Fruit fly (Drosophila melanogaster) whole organism, embryonic: ENCODE results near the gene pod1.
A peak's percentile ranks its signal among the peaks of the same experiment; 100 is the strongest.

Source experiments
- Asciz ChIP-seq: fragments of 200-800 bp; sonication (Bioruptor generic); optimal IDR thresholded peaks from 2 replicates; lab custom pipeline; 2017; ENCODE audit warnings: missing biosample characterization, mild to moderate bottlenecking, missing genetic modification characterization, missing genetic modification reagents
- B-H2 ChIP-seq: fragments of 200-800 bp; sonication (Bioruptor generic); optimal IDR thresholded peaks from 2 replicates; lab custom pipeline; 2018; ENCODE audit warnings: missing biosample characterization, mild to moderate bottlenecking, missing genetic modification characterization
- CG10209 ChIP-seq: fragments of 200-800 bp; sonication (Bioruptor generic); optimal IDR thresholded peaks from 3 replicates; lab custom pipeline; 2017; ENCODE audit warnings: missing biosample characterization, mild to moderate bottlenecking, missing genetic modification characterization, missing genetic modification reagents
- CG10959 ChIP-seq: fragments of 200-800 bp; sonication (Bioruptor generic); IDR thresholded peaks from 2 replicates; pipeline ENCODE4 v1.3.6; 2022; ENCODE audit warnings: missing biosample characterization, missing genetic modification characterization
- CG11560 ChIP-seq: fragments of 200-800 bp; sonication (Bioruptor generic); IDR thresholded peaks from 3 replicates; pipeline ENCODE4 v1.3.6; 2022; ENCODE audit warnings: missing biosample characterization, missing genetic modification characterization
- CG12071 ChIP-seq: fragments of 200-800 bp; sonication (Bioruptor generic); optimal IDR thresholded peaks from 3 replicates; lab custom pipeline; 2018; ENCODE audit warnings: missing biosample characterization, mild to moderate bottlenecking, missing genetic modification characterization
- CG12155 ChIP-seq: fragments of 200-800 bp; sonication (Bioruptor generic); optimal IDR thresholded peaks from 3 replicates; lab custom pipeline; 2016; ENCODE audit warnings: missing biosample characterization, missing genetic modification characterization
- CG13775 ChIP-seq: fragments of 200-800 bp; sonication (Bioruptor generic); optimal IDR thresholded peaks from 3 replicates; lab custom pipeline; 2017; ENCODE audit warnings: missing biosample characterization, mild to moderate bottlenecking, missing genetic modification characterization
- CG15601 ChIP-seq: fragments of 200-800 bp; sonication (Bioruptor generic); optimal IDR thresholded peaks from 3 replicates; lab custom pipeline; 2019; ENCODE audit warnings: missing biosample characterization, mild to moderate bottlenecking, missing genetic modification characterization, moderate library complexity
- CG1603 ChIP-seq: fragments of 200-800 bp; sonication (Bioruptor generic); optimal IDR thresholded peaks from 2 replicates; lab custom pipeline; 2019; ENCODE audit warnings: missing biosample characterization, mild to moderate bottlenecking, missing genetic modification characterization, moderate library complexity
- CG16863 ChIP-seq: fragments of 200-800 bp; sonication (Bioruptor generic); optimal IDR thresholded peaks from 3 replicates; lab custom pipeline; 2016; ENCODE audit warnings: missing biosample characterization, missing genetic modification characterization
- CG32772 ChIP-seq: fragments of 200-800 bp; sonication (Bioruptor generic); IDR thresholded peaks from 2 replicates; pipeline ENCODE4 v1.3.6; 2022; ENCODE audit warnings: missing biosample characterization, missing genetic modification characterization
- CG3407 ChIP-seq: fragments of 200-800 bp; sonication (Bioruptor generic); optimal IDR thresholded peaks from 2 replicates; lab custom pipeline; 2018; ENCODE audit warnings: missing biosample characterization, mild to moderate bottlenecking, missing genetic modification characterization
- CG34224 ChIP-seq: fragments of 200-800 bp; sonication (Bioruptor generic); IDR thresholded peaks from 3 replicates; pipeline ENCODE4 v1.3.6; 2022; ENCODE audit warnings: missing biosample characterization, missing genetic modification characterization; ENCODE audit not compliant: partially characterized antibody
- CG4424 ChIP-seq: fragments of 200-800 bp; sonication (Bioruptor generic); optimal IDR thresholded peaks from 3 replicates; lab custom pipeline; 2016; ENCODE audit warnings: missing biosample characterization, missing genetic modification characterization
- CG7839 ChIP-seq: fragments of 200-800 bp; sonication (Bioruptor generic); optimal IDR thresholded peaks from 3 replicates; lab custom pipeline; 2018; ENCODE audit warnings: missing biosample characterization, mild to moderate bottlenecking, missing genetic modification characterization, moderate library complexity
- CkIIα-i1 ChIP-seq: fragments of 200-800 bp; sonication (Bioruptor generic); IDR thresholded peaks from 2 replicates; pipeline ENCODE4 v1.3.6; 2022; ENCODE audit warnings: missing biosample characterization, missing genetic modification characterization
- Dp ChIP-seq: fragments of 200-800 bp; sonication (Bioruptor generic); optimal IDR thresholded peaks from 2 replicates; lab custom pipeline; 2018; ENCODE audit warnings: missing biosample characterization, mild to moderate bottlenecking, missing genetic modification characterization, moderate library complexity
- E2f1 ChIP-seq: fragments of 200-800 bp; sonication (Bioruptor generic); IDR thresholded peaks from 2 replicates; pipeline ENCODE4 v1.3.6; 2022; ENCODE audit warnings: missing biosample characterization, missing genetic modification characterization
- Gsc ChIP-seq: fragments of 200-800 bp; sonication (Bioruptor generic); IDR thresholded peaks from 2 replicates; pipeline ENCODE4 v1.3.6; 2022; ENCODE audit warnings: missing biosample characterization, missing genetic modification characterization
- HHEX ChIP-seq: fragments of 200-800 bp; sonication (Bioruptor generic); optimal IDR thresholded peaks from 3 replicates; lab custom pipeline; 2017; ENCODE audit warnings: missing biosample characterization, mild to moderate bottlenecking, missing genetic modification characterization, missing genetic modification reagents
- HLHmδ ChIP-seq: fragments of 200-800 bp; sonication (Bioruptor generic); optimal IDR thresholded peaks from 2 replicates; lab custom pipeline; 2018; ENCODE audit warnings: missing biosample characterization, mild to moderate bottlenecking, missing genetic modification characterization, moderate library complexity
- Jarid2 ChIP-seq: fragments of 200-800 bp; sonication (Bioruptor generic); optimal IDR thresholded peaks from 3 replicates; lab custom pipeline; 2017; ENCODE audit warnings: mild to moderate bottlenecking, missing biosample characterization, missing genetic modification reagents, missing genetic modification characterization
- Lpt ChIP-seq: fragments of >200 bp; optimal IDR thresholded peaks from 2 replicates; lab custom pipeline; 2018; ENCODE audit warnings: missing biosample characterization, missing genetic modification characterization
- MTF-1 ChIP-seq: fragments of 200-800 bp; sonication (Bioruptor generic); optimal IDR thresholded peaks from 2 replicates; lab custom pipeline; 2018; ENCODE audit warnings: missing biosample characterization, mild to moderate bottlenecking, missing genetic modification characterization, borderline replicate concordance
- Mrtf ChIP-seq: fragments of 200-800 bp; sonication (Bioruptor generic); IDR thresholded peaks from 3 replicates; pipeline ENCODE4 v1.3.6; 2022; ENCODE audit warnings: missing biosample characterization, missing genetic modification characterization
- NFAT ChIP-seq: fragments of 200-800 bp; sonication (Bioruptor generic); IDR thresholded peaks from 2 replicates; pipeline ENCODE4 v1.3.6; 2022; ENCODE audit warnings: missing biosample characterization, missing genetic modification characterization
- Nf-YA ChIP-seq: fragments of 200-800 bp; sonication (Bioruptor generic); IDR thresholded peaks from 2 replicates; pipeline ENCODE4 v1.3.6; 2022; ENCODE audit warnings: missing biosample characterization, missing genetic modification characterization
- Ptx1 ChIP-seq: fragments of 200-800 bp; sonication (Bioruptor generic); IDR thresholded peaks from 2 replicates; pipeline ENCODE4 v1.3.6; 2022; ENCODE audit warnings: missing biosample characterization, missing genetic modification characterization
- Six4 ChIP-seq: fragments of 200-800 bp; sonication (Bioruptor generic); optimal IDR thresholded peaks from 2 replicates; lab custom pipeline; 2016; ENCODE audit warnings: missing biosample characterization, missing genetic modification characterization
- Sry-β ChIP-seq: fragments of 200-800 bp; sonication (Bioruptor generic); optimal IDR thresholded peaks from 2 replicates; lab custom pipeline; 2018; ENCODE audit warnings: missing biosample characterization, mild to moderate bottlenecking, missing genetic modification characterization, moderate library complexity
- Stat92E ChIP-seq, 3 experiments: fragments of >200 bp in 2 of 3; fragments of 200-800 bp in 1 of 3; sonication (Bioruptor generic) in 1 of 3; optimal IDR thresholded peaks; 2 replicates each; lab custom pipeline; 2017 to 2019; ENCODE audit warnings: missing biosample characterization in 3 of 3, missing genetic modification characterization in 3 of 3, mild to moderate bottlenecking in 1 of 3, moderate library complexity in 1 of 3
- cato ChIP-seq: fragments of 200-800 bp; sonication (Bioruptor generic); optimal IDR thresholded peaks from 2 replicates; lab custom pipeline; 2016; ENCODE audit warnings: missing biosample characterization, missing genetic modification characterization, borderline replicate concordance
- ci ChIP-seq: fragments of 200-800 bp; sonication (Bioruptor generic); IDR thresholded peaks from 3 replicates; pipeline ENCODE4 v1.3.6; 2022; ENCODE audit warnings: missing biosample characterization, missing genetic modification characterization
- dati ChIP-seq: fragments of 200-800 bp; sonication (Bioruptor generic); IDR thresholded peaks from 2 replicates; pipeline ENCODE4 v1.3.6; 2022; ENCODE audit warnings: missing biosample characterization, missing genetic modification characterization
- fd102C ChIP-seq: fragments of 200-800 bp; sonication (Bioruptor generic); optimal IDR thresholded peaks from 2 replicates; lab custom pipeline; 2018; ENCODE audit warnings: missing biosample characterization, mild to moderate bottlenecking, missing genetic modification characterization, moderate library complexity
- gt ChIP-seq: fragments of 200-800 bp; sonication (Bioruptor generic); IDR thresholded peaks from 2 replicates; pipeline ENCODE4 v1.3.6; 2022; ENCODE audit warnings: missing biosample characterization, missing genetic modification characterization
- lab ChIP-seq: fragments of 200-800 bp; sonication (Bioruptor generic); optimal IDR thresholded peaks from 3 replicates; lab custom pipeline; 2017; ENCODE audit warnings: missing biosample characterization, missing genetic modification characterization, mild to moderate bottlenecking, moderate library complexity, missing genetic modification reagents
- lbe ChIP-seq: fragments of 200-800 bp; sonication (Bioruptor generic); optimal IDR thresholded peaks from 2 replicates; lab custom pipeline; 2016; ENCODE audit warnings: missing biosample characterization, mild to moderate bottlenecking, missing genetic modification characterization
- lola ChIP-seq, 3 experiments: fragments of >200 bp in 2 of 3; fragments of 200-800 bp in 1 of 3; sonication (Bioruptor generic) in 1 of 3; optimal IDR thresholded peaks; 2 replicates each; lab custom pipeline; 2017 to 2019; ENCODE audit warnings: missing biosample characterization in 3 of 3, missing genetic modification characterization in 3 of 3, mild to moderate bottlenecking in 1 of 3, moderate library complexity in 1 of 3
- prd ChIP-seq, 3 experiments: fragments of >200 bp in 2 of 3; fragments of 200-800 bp in 1 of 3; sonication (Bioruptor generic) in 1 of 3; optimal IDR thresholded peaks in 2 of 3; IDR thresholded peaks in 1 of 3; 2 replicates in 2 of 3; 3 replicates in 1 of 3; pipeline versions ENCODE4 v1.3.6 to Lab custom; 2017 to 2022; ENCODE audit warnings: missing biosample characterization in 1 of 3, missing genetic modification characterization in 1 of 3
- pzg ChIP-seq: fragments of 200-800 bp; sonication (Bioruptor generic); optimal IDR thresholded peaks from 3 replicates; lab custom pipeline; 2018; ENCODE audit warnings: missing biosample characterization, mild to moderate bottlenecking, missing genetic modification characterization, moderate library complexity
- ro ChIP-seq: fragments of 200-800 bp; sonication (Bioruptor generic); IDR thresholded peaks from 2 replicates; pipeline ENCODE4 v1.3.6; 2022; ENCODE audit warnings: missing biosample characterization, missing genetic modification characterization
- sens-2 ChIP-seq: fragments of 200-800 bp; sonication (Bioruptor generic); IDR thresholded peaks from 2 replicates; pipeline ENCODE4 v1.3.6; 2022; ENCODE audit warnings: missing biosample characterization, missing genetic modification characterization
- stc ChIP-seq: fragments of 200-800 bp; sonication (Bioruptor generic); IDR thresholded peaks from 2 replicates; pipeline ENCODE4 v1.3.6; 2022; ENCODE audit warnings: missing biosample characterization, missing genetic modification characterization
- sug ChIP-seq: fragments of 200-800 bp; optimal IDR thresholded peaks from 2 replicates; lab custom pipeline; 2019; ENCODE audit warnings: missing biosample characterization, mild to moderate bottlenecking, missing genetic modification characterization, moderate library complexity
- tna ChIP-seq: fragments of 200-800 bp; sonication (Bioruptor generic); IDR thresholded peaks from 2 replicates; pipeline ENCODE4 v1.3.6; 2022; ENCODE audit warnings: missing biosample characterization, missing genetic modification characterization; ENCODE audit not compliant: partially characterized antibody
- toy ChIP-seq: fragments of 200-800 bp; sonication (Bioruptor generic); IDR thresholded peaks from 2 replicates; pipeline ENCODE4 v1.3.6; 2022; ENCODE audit warnings: missing biosample characterization, missing genetic modification characterization
- z ChIP-seq: fragments of 200-800 bp; sonication (Bioruptor generic); IDR thresholded peaks from 3 replicates; pipeline ENCODE4 v1.3.6; 2022; ENCODE audit warnings: missing biosample characterization, missing genetic modification characterization

pod1 gene

DNA sequence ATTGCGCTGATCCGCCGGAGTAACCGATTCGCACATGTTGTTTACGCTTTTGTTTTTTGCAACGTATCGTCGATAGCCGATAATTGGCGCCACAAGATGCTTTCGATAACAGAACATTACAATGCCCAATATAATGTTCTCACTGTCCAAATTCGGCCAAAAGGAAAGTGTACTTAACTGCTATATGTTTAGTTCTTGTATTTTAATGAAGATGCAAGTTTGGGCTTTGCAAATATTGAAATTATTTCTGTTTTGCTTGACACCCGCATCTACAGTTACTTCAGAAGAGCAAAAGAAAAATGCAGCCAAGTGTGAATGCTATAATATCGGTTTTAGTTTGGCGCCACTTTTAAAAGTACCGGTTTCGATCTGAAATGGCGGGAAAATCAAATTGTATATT, 49.1 kb downstream of the pod1 start (continued):
- TF ChIP-seq z (no peak), CG15601 (tag; lab: Kevin White, UChicago) (peak; percentile 84), sens-2 (GFP tag; lab: Robert Waterston, UW) (peak; percentile 69), sug (tag; lab: Kevin White, UChicago) (peak; percentile 94), gt (peak; percentile 58), CkIIα-i1 (GFP tag; lab: Robert Waterston, UW) (no peak), toy (peak; percentile 52; the same call in 1 of the 2 replicates), B-H2 (GFP tag; lab: Kevin White, UChicago) (peak; percentile 94), ro (GFP tag; lab: Robert Waterston, UW) (peak; percentile 61; the same call in 1 of the 2 replicates), CG34224 (GFP tag; lab: Robert Waterston, UW) (0 out of 3 replicates have a peak, but pooled peaks have one; percentile 35), Gsc (GFP tag; lab: Robert Waterston, UW) (no peak), lab (peak; percentile 94), cato (GFP tag; lab: Kevin White, UChicago) (peak; percentile 81), Asciz (GFP tag; lab: Kevin White, UChicago) (peak; percentile 81), ci (GFP tag; lab: Robert Waterston, UW) (peak; percentile 91), CG32772 (GFP tag; lab: Robert Waterston, UW) (peak; percentile 82), Nf-YA (GFP tag; lab: Robert Waterston, UW) (peak; percentile 64), E2f1 (GFP tag; lab: Robert Waterston, UW) (peak; percentile 88), Jarid2 (GFP tag; lab: Kevin White, UChicago) (peak; percentile 54), fd102C (GFP tag; lab: Kevin White, UChicago) (no peak), Lpt (GFP tag; lab: Kevin White, UChicago) (no peak), Ptx1 (GFP tag; lab: Robert Waterston, UW) (peak; percentile 92), CG3407 (peak; percentile 79), MTF-1 (peak; percentile 76), CG10959 (GFP tag; lab: Robert Waterston, UW) (peak; percentile 38; the same call in 1 of the 2 replicates), HHEX (GFP tag; lab: Kevin White, UChicago) (peak; percentile 91), Sry-β (peak; percentile 50), tna (GFP tag; lab: Robert Waterston, UW) (no peak; the same call in 1 of the 2 replicates), dati (GFP tag; lab: Robert Waterston, UW) (0 out of 2 replicates have a peak, but pooled peaks have one; percentile 37), lola (GFP tag; optimal IDR thresholded peaks at IDR 0.05; lab: Kevin White, UChicago) (peak in 2 of 3 experiments; percentile 86 to 99), CG12155 (peak; percentile 90), Stat92E (GFP tag; optimal IDR thresholded peaks at IDR 0.05; lab: Kevin White, UChicago) (peak in 1 of 3 experiments; percentile 11), CG12071 (peak; percentile 88), Dp (GFP tag; lab: Kevin White, UChicago) (peak; percentile 93), CG4424 (GFP tag; lab: Kevin White, UChicago) (peak; percentile 90), CG11560 (tag; lab: Robert Waterston, UW) (peak; percentile 64), prd (optimal IDR thresholded peaks at IDR 0.05; lab: Kevin White, UChicago) (no peak), prd (GFP tag; IDR thresholded peaks at IDR 0.05; lab: Robert Waterston, UW) (peak; percentile 88), Six4 (GFP tag; lab: Kevin White, UChicago) (peak; percentile 86), CG10209 (peak; percentile 92), stc (GFP tag; lab: Robert Waterston, UW) (peak; percentile 80), CG1603 (tag; lab: Kevin White, UChicago) (peak; percentile 95), pzg (peak; percentile 76), Mrtf (GFP tag; lab: Robert Waterston, UW) (peak; percentile 87), HLHmδ (GFP tag; lab: Kevin White, UChicago) (no peak), CG16863 (GFP tag; lab: Kevin White, UChicago) (peak; percentile 87), NFAT (peak; percentile 77), CG13775 (GFP tag; lab: Kevin White, UChicago) (peak; percentile 86), lbe (GFP tag; lab: Kevin White, UChicago) (peak; percentile 79), CG7839 (tag; lab: Kevin White, UChicago) (peak; percentile 95)
